Worm (Caenorhabditis elegans): ENCODE data around the gene C08H9.15.
"Not testable (repeated sequence)": the region's sequence is repeated elsewhere in the genome, so short reads cannot be mapped to it uniquely, and the experiment has no call there.

Gene C08H9.15

ce11 chrII:9849497-9849896, 31.5 kb upstream of the C08H9.15 start, which contains the start of gene old-2:
old-2 (minus strand) TSS chrII:9849597.
- TF ChIP-seq B0310.2 (tag; optimal IDR thresholded peaks at IDR 0.05), result no peak
- TF ChIP-seq tbx-11 (GFP tag; IDR thresholded peaks at IDR 0.05), result no peak
- no peak for TF ChIP-seq tbx-37 (GFP tag; conservative IDR thresholded peaks at IDR 0.05)
- no peak for TF ChIP-seq ceh-13 (GFP tag; optimal IDR thresholded peaks at IDR 0.05)
- no peak for TF ChIP-seq scrt-1 (GFP tag; IDR thresholded peaks at IDR 0.05)
- TF ChIP-seq pes-1 (GFP tag; IDR thresholded peaks at IDR 0.05), result no peak
- no peak for TF ChIP-seq hmg-4 (GFP tag; optimal IDR thresholded peaks at IDR 0.05)
- TF ChIP-seq ceh-36 (tag; optimal IDR thresholded peaks at IDR 0.05), result no peak
- no peak for TF ChIP-seq hmbx-1 (tag; optimal IDR thresholded peaks at IDR 0.05)
- no peak for TF ChIP-seq hnd-1 (tag; optimal IDR thresholded peaks at IDR 0.05)
- no peak for TF ChIP-seq sea-1 (GFP tag; conservative IDR thresholded peaks at IDR 0.05)
- no peak for TF ChIP-seq flt-1 (GFP tag; IDR thresholded peaks at IDR 0.05)
- no peak for TF ChIP-seq F13C5.2 (tag; optimal IDR thresholded peaks at IDR 0.05)
- TF ChIP-seq ama-1 (optimal IDR thresholded peaks at IDR 0.05), result no peak
- TF ChIP-seq tra-4 (tag; optimal IDR thresholded peaks at IDR 0.05), result no peak
- TF ChIP-seq ets-7 (tag; optimal IDR thresholded peaks at IDR 0.05), result no peak
- TF ChIP-seq aly-1 (tag; optimal IDR thresholded peaks at IDR 0.05), result no peak

- TF ChIP-seq sea-1 (GFP tag; conservative IDR thresholded peaks at IDR 0.05) (no peak), tbx-11 (GFP tag; IDR thresholded peaks at IDR 0.05) (no peak), ets-7 (tag; optimal IDR thresholded peaks at IDR 0.05) (no peak), ceh-13 (GFP tag; optimal IDR thresholded peaks at IDR 0.05) (no peak), hmbx-1 (tag; optimal IDR thresholded peaks at IDR 0.05) (no peak), aly-1 (tag; optimal IDR thresholded peaks at IDR 0.05) (no peak), ceh-36 (tag; optimal IDR thresholded peaks at IDR 0.05) (no peak)
These were observed 30.0 kb upstream of the C08H9.15 start, which contains the start of gene ZK938.10 for ce11 chrII:9850945-9851344. ZK938.10 (minus strand) TSS chrII:9851045.

ce11 chrII:9855620-9856019, 25.4 kb upstream of the C08H9.15 start, which contains the start of gene chil-4:
chil-4 (minus strand) TSS chrII:9855720.
- no peak for TF ChIP-seq B0310.2 (tag; optimal IDR thresholded peaks at IDR 0.05)
- TF ChIP-seq scrt-1 (GFP tag; IDR thresholded peaks at IDR 0.05), result no peak
- TF ChIP-seq flt-1 (GFP tag; IDR thresholded peaks at IDR 0.05), result no peak
- TF ChIP-seq tra-4 (tag; optimal IDR thresholded peaks at IDR 0.05), result no peak
- TF ChIP-seq hmbx-1 (tag; optimal IDR thresholded peaks at IDR 0.05), result no peak
- no peak for TF ChIP-seq pes-1 (GFP tag; IDR thresholded peaks at IDR 0.05)
- TF ChIP-seq hmg-4 (GFP tag; optimal IDR thresholded peaks at IDR 0.05), result no peak
- TF ChIP-seq ceh-13 (GFP tag; optimal IDR thresholded peaks at IDR 0.05), result no peak
- TF ChIP-seq ama-1 (optimal IDR thresholded peaks at IDR 0.05), result no peak
- no peak for TF ChIP-seq ceh-36 (tag; optimal IDR thresholded peaks at IDR 0.05)
- no peak for TF ChIP-seq tbx-11 (GFP tag; IDR thresholded peaks at IDR 0.05)
- no peak for TF ChIP-seq tbx-37 (GFP tag; conservative IDR thresholded peaks at IDR 0.05)
- no peak for TF ChIP-seq sea-1 (GFP tag; conservative IDR thresholded peaks at IDR 0.05)
- no peak for TF ChIP-seq hnd-1 (tag; optimal IDR thresholded peaks at IDR 0.05)
- TF ChIP-seq ets-7 (tag; optimal IDR thresholded peaks at IDR 0.05), result no peak
- TF ChIP-seq aly-1 (tag; optimal IDR thresholded peaks at IDR 0.05), result no peak
- no peak for TF ChIP-seq F13C5.2 (tag; optimal IDR thresholded peaks at IDR 0.05)

ce11 chrII:9857791-9858190, 23.2 kb upstream of the C08H9.15 start, which contains the start of gene chil-6:
chil-6 (minus strand) TSS chrII:9857891.
- TF ChIP-seq B0310.2 (tag; optimal IDR thresholded peaks at IDR 0.05) (no peak), flt-1 (GFP tag; IDR thresholded peaks at IDR 0.05) (no peak), sea-1 (GFP tag; conservative IDR thresholded peaks at IDR 0.05) (no peak), ceh-36 (tag; optimal IDR thresholded peaks at IDR 0.05) (no peak), hnd-1 (tag; optimal IDR thresholded peaks at IDR 0.05) (no peak), hmg-4 (GFP tag; optimal IDR thresholded peaks at IDR 0.05) (no peak), aly-1 (tag; optimal IDR thresholded peaks at IDR 0.05) (no peak), tbx-37 (GFP tag; conservative IDR thresholded peaks at IDR 0.05) (no peak)

ce11 chrII:9859575-9859974, 21.4 kb upstream of the C08H9.15 start, which contains the start of gene chil-5:
chil-5 (minus strand) TSS chrII:9859675.
- TF ChIP-seq tbx-11 (GFP tag; IDR thresholded peaks at IDR 0.05) (no peak), B0310.2 (tag; optimal IDR thresholded peaks at IDR 0.05) (no peak), tra-4 (tag; optimal IDR thresholded peaks at IDR 0.05) (no peak), ama-1 (optimal IDR thresholded peaks at IDR 0.05) (no peak), hmg-4 (GFP tag; optimal IDR thresholded peaks at IDR 0.05) (no peak), sea-1 (GFP tag; conservative IDR thresholded peaks at IDR 0.05) (no peak), scrt-1 (GFP tag; IDR thresholded peaks at IDR 0.05) (no peak), aly-1 (tag; optimal IDR thresholded peaks at IDR 0.05) (no peak), hnd-1 (tag; optimal IDR thresholded peaks at IDR 0.05) (no peak)

ce11 chrII:9861394-9861793, 19.6 kb upstream of the C08H9.15 start, which contains the start of gene chil-3:
chil-3 (minus strand) TSS chrII:9861494.
- no peak for TF ChIP-seq hmg-4 (GFP tag; optimal IDR thresholded peaks at IDR 0.05)
- TF ChIP-seq ceh-36 (tag; optimal IDR thresholded peaks at IDR 0.05), result no peak
- TF ChIP-seq ets-7 (tag; optimal IDR thresholded peaks at IDR 0.05), result no peak
- no peak for TF ChIP-seq sea-1 (GFP tag; conservative IDR thresholded peaks at IDR 0.05)
- no peak for TF ChIP-seq hnd-1 (tag; optimal IDR thresholded peaks at IDR 0.05)
- TF ChIP-seq aly-1 (tag; optimal IDR thresholded peaks at IDR 0.05), result no peak

ce11 chrII:9862147-9862546, 18.8 kb upstream of the C08H9.15 start, which contains the start of gene C08H9.18:
C08H9.18 (minus strand) TSS chrII:9862247.
- no peak for TF ChIP-seq tra-4 (tag; optimal IDR thresholded peaks at IDR 0.05)
- TF ChIP-seq scrt-1 (GFP tag; IDR thresholded peaks at IDR 0.05), result no peak
- TF ChIP-seq hmg-4 (GFP tag; optimal IDR thresholded peaks at IDR 0.05), result no peak

- not testable (repeated sequence) for TF ChIP-seq scrt-1 (GFP tag; IDR thresholded peaks at IDR 0.05); hmg-4 (GFP tag; optimal IDR thresholded peaks at IDR 0.05); ets-7 (tag; optimal IDR thresholded peaks at IDR 0.05)
These were observed 14.6 kb upstream of the C08H9.15 start, which contains the start of gene chil-1 for ce11 chrII:9866378-9866777. chil-1 (minus strand) TSS chrII:9866478.
